Worm (Caenorhabditis elegans) whole organism, mixed stage, embryonic: Measurements from ENCODE around the gene F54E2.9.

Source experiments
- M03D4.4 ChIP-seq: sonication (generic microtip); optimal IDR thresholded peaks from 2 replicates; lab custom pipeline; 2017; ENCODE audit warnings: mild to moderate bottlenecking, missing genetic modification characterization, missing compliant biosample characterization
- blmp-1 ChIP-seq: fragments of 150-350 bp; optimal IDR thresholded peaks from 2 replicates; lab custom pipeline; 2014; ENCODE audit warnings: missing biosample characterization, missing genetic modification characterization
- ceh-39 ChIP-seq: fragments of 150-350 bp; optimal IDR thresholded peaks from 2 replicates; lab custom pipeline; 2014; ENCODE audit warnings: missing biosample characterization, missing genetic modification characterization
- ceh-43 ChIP-seq: fragments of 200-800 bp; sonication (Bioruptor generic); optimal IDR thresholded peaks from 2 replicates; lab custom pipeline; 2018; ENCODE audit warnings: mild to moderate bottlenecking, missing genetic modification characterization, moderate library complexity, missing compliant biosample characterization
- ceh-83 ChIP-seq: fragments of 200-800 bp; sonication (Bioruptor generic); optimal IDR thresholded peaks from 2 replicates; lab custom pipeline; 2018; ENCODE audit warnings: mild to moderate bottlenecking, missing genetic modification characterization, missing compliant biosample characterization
- ces-1 ChIP-seq: fragments of 150-350 bp; optimal IDR thresholded peaks from 2 replicates; lab custom pipeline; 2014; ENCODE audit warnings: missing biosample characterization, missing genetic modification reagents, missing genetic modification characterization
- cnd-1 ChIP-seq: fragments of 200-800 bp; sonication (Bioruptor generic); optimal IDR thresholded peaks from 2 replicates; lab custom pipeline; 2018; ENCODE audit warnings: mild to moderate bottlenecking, missing genetic modification characterization, missing compliant biosample characterization
- drap-1 ChIP-seq: fragments of 200-800 bp; sonication (Bioruptor generic); optimal IDR thresholded peaks from 3 replicates; lab custom pipeline; 2018; ENCODE audit warnings: mild to moderate bottlenecking, missing genetic modification characterization, missing compliant biosample characterization
- elt-3 ChIP-seq: fragments of 150-350 bp; optimal IDR thresholded peaks from 2 replicates; lab custom pipeline; 2014; ENCODE audit warnings: missing biosample characterization, missing genetic modification characterization
- flh-1 ChIP-seq: fragments of 200-800 bp; sonication (Bioruptor generic); optimal IDR thresholded peaks from 2 replicates; lab custom pipeline; 2018; ENCODE audit warnings: mild to moderate bottlenecking, missing genetic modification characterization, moderate library complexity, missing compliant biosample characterization
- ham-2 ChIP-seq: fragments of 200-800 bp; sonication (Bioruptor generic); optimal IDR thresholded peaks from 2 replicates; lab custom pipeline; 2018; ENCODE audit warnings: mild to moderate bottlenecking, missing genetic modification characterization, missing compliant biosample characterization
- hlh-1 ChIP-seq: fragments of 150-350 bp; optimal IDR thresholded peaks from 2 replicates; lab custom pipeline; 2014; ENCODE audit warnings: missing biosample characterization, missing genetic modification reagents, missing genetic modification characterization
- lin-13 ChIP-seq: fragments of 150-350 bp; optimal IDR thresholded peaks from 2 replicates; lab custom pipeline; 2014; ENCODE audit warnings: missing biosample characterization, missing genetic modification characterization
- lin-32 ChIP-seq: fragments of 200-800 bp; sonication (Bioruptor generic); optimal IDR thresholded peaks from 2 replicates; lab custom pipeline; 2018; ENCODE audit warnings: mild to moderate bottlenecking, missing genetic modification characterization, missing compliant biosample characterization
- mab-5 ChIP-seq: fragments of 150-350 bp; optimal IDR thresholded peaks from 2 replicates; lab custom pipeline; 2014; ENCODE audit warnings: missing biosample characterization, missing genetic modification characterization
- mep-1 ChIP-seq: fragments of 150-350 bp; optimal IDR thresholded peaks from 2 replicates; lab custom pipeline; 2017; ENCODE audit warnings: missing biosample characterization, missing genetic modification reagents, missing genetic modification characterization, inconsistent platforms
- mls-2 ChIP-seq: sonication (generic microtip); optimal IDR thresholded peaks from 2 replicates; lab custom pipeline; 2016; ENCODE audit warnings: mild to moderate bottlenecking, missing genetic modification characterization, moderate library complexity, missing compliant biosample characterization
- nhr-12 ChIP-seq: fragments of 150-350 bp; optimal IDR thresholded peaks from 2 replicates; lab custom pipeline; 2014; ENCODE audit warnings: missing biosample characterization, missing genetic modification characterization
- nhr-237 ChIP-seq: fragments of 150-350 bp; optimal IDR thresholded peaks from 2 replicates; lab custom pipeline; 2014; ENCODE audit warnings: missing biosample characterization, missing genetic modification characterization
- nhr-28 ChIP-seq: fragments of 150-350 bp; optimal IDR thresholded peaks from 2 replicates; lab custom pipeline; 2014; ENCODE audit warnings: missing biosample characterization, missing genetic modification characterization
- nhr-76 ChIP-seq: sonication (generic microtip); optimal IDR thresholded peaks from 2 replicates; lab custom pipeline; 2017; ENCODE audit warnings: missing biosample characterization, missing genetic modification characterization
- pha-4 ChIP-seq: fragments of 150-350 bp; optimal IDR thresholded peaks from 2 replicates; lab custom pipeline; 2018; ENCODE audit warnings: missing biosample characterization, missing genetic modification reagents, missing genetic modification characterization
- sem-2 ChIP-seq: fragments of 200-800 bp; sonication (Bioruptor generic); optimal IDR thresholded peaks from 2 replicates; lab custom pipeline; 2018; ENCODE audit warnings: mild to moderate bottlenecking, missing genetic modification characterization, missing compliant biosample characterization
- snpc-4 ChIP-seq: fragments of 150-350 bp; optimal IDR thresholded peaks from 2 replicates; lab custom pipeline; 2014; ENCODE audit warnings: missing biosample characterization, missing genetic modification characterization
- sptf-1 ChIP-seq: sonication (generic microtip); optimal IDR thresholded peaks from 2 replicates; lab custom pipeline; 2017; ENCODE audit warnings: mild to moderate bottlenecking, missing genetic modification characterization, moderate library complexity, missing compliant biosample characterization
- tbx-8 ChIP-seq: fragments of 200-800 bp; sonication (Bioruptor generic); optimal IDR thresholded peaks from 2 replicates; lab custom pipeline; 2018; ENCODE audit warnings: mild to moderate bottlenecking, missing genetic modification characterization, moderate library complexity, missing compliant biosample characterization
- unc-120 ChIP-seq: sonication (generic microtip); optimal IDR thresholded peaks from 2 replicates; lab custom pipeline; 2017; ENCODE audit warnings: missing genetic modification characterization, missing compliant biosample characterization; ENCODE audit not compliant: poor library complexity, severe bottlenecking
- unc-62 ChIP-seq: fragments of 150-350 bp; optimal IDR thresholded peaks from 2 replicates; lab custom pipeline; 2014; ENCODE audit warnings: missing biosample characterization, missing genetic modification reagents, missing genetic modification characterization
- zip-8 ChIP-seq: fragments of 150-350 bp; optimal IDR thresholded peaks from 2 replicates; lab custom pipeline; 2014; ENCODE audit warnings: missing biosample characterization, missing genetic modification characterization

The F54E2.9 gene

ce11 chrV:2813856-2814255 lies at the start of gene F54E2.9:
TSS of gene F54E2.9 (minus strand) at chrV:2813987.
- TF ChIP-seq sptf-1 (tag; lab: Kevin White, UChicago) (no peak), ceh-43 (GFP tag; lab: Kevin White, UChicago) (no peak), mep-1 (no peak), ceh-39 (tag; lab: Kevin White, UChicago) (no peak), zip-8 (tag; lab: Kevin White, UChicago) (no peak), mls-2 (tag; lab: Kevin White, UChicago) (no peak)
- TF ChIP-seq, all 35 proteins: peak for 0

ce11 chrV:2863033-2863432 lies 49.2 kb upstream of the F54E2.9 start, which contains the start of gene srh-272:
TSS of gene srh-272 (plus strand) at chrV:2863333.
- TF ChIP-seq mab-5 (no peak), tbx-8 (GFP tag; lab: Kevin White, UChicago) (no peak), unc-62 (no peak)

- no peak for TF ChIP-seq ham-2
- no peak for TF ChIP-seq nhr-237 (tag; lab: Kevin White, UChicago)
- TF ChIP-seq elt-3 (tag; lab: Kevin White, UChicago): no peak
- TF ChIP-seq drap-1 (GFP tag; lab: Kevin White, UChicago): no peak
- no peak for TF ChIP-seq ceh-39 (tag; lab: Kevin White, UChicago)
- no peak for TF ChIP-seq sem-2 (GFP tag; lab: Kevin White, UChicago)
- TF ChIP-seq snpc-4: no peak
- no peak for TF ChIP-seq blmp-1
- no peak for TF ChIP-seq mab-5
- TF ChIP-seq nhr-12 (tag; lab: Kevin White, UChicago): no peak
- no peak for TF ChIP-seq tbx-8 (GFP tag; lab: Kevin White, UChicago)
- TF ChIP-seq flh-1 (GFP tag; lab: Kevin White, UChicago): no peak
- no peak for TF ChIP-seq lin-32
- TF ChIP-seq ces-1 (GFP tag; lab: Kevin White, UChicago): no peak
- TF ChIP-seq zip-8 (tag; lab: Kevin White, UChicago): no peak
Observed at ce11 chrV:2861505-2861904, 47.7 kb upstream of the F54E2.9 start, which contains the start of gene srh-270. TSS of gene srh-270 (minus strand) at chrV:2861605.

ce11 chrV:2859738-2860137 lies 46.0 kb upstream of the F54E2.9 start, which contains the start of gene srj-54:
TSS of gene srj-54 (minus strand) at chrV:2859838.
- TF ChIP-seq nhr-12 (tag; lab: Kevin White, UChicago) (no peak), nhr-76 (tag; lab: Kevin White, UChicago) (no peak), snpc-4 (no peak), drap-1 (GFP tag; lab: Kevin White, UChicago) (no peak), nhr-237 (tag; lab: Kevin White, UChicago) (no peak), unc-120 (tag; lab: Kevin White, UChicago) (no peak), mab-5 (no peak), mls-2 (tag; lab: Kevin White, UChicago) (no peak), hlh-1 (no peak)

ce11 chrV:2857842-2858241 lies 44.1 kb upstream of the F54E2.9 start, which contains the start of gene srj-55:
TSS of gene srj-55 (minus strand) at chrV:2857942.
- TF ChIP-seq ham-2 (no peak), hlh-1 (no peak), lin-13 (tag; lab: Kevin White, UChicago) (no peak), ceh-43 (GFP tag; lab: Kevin White, UChicago) (no peak), mls-2 (tag; lab: Kevin White, UChicago) (no peak), ceh-39 (tag; lab: Kevin White, UChicago) (no peak), blmp-1 (no peak), flh-1 (GFP tag; lab: Kevin White, UChicago) (no peak), nhr-76 (tag; lab: Kevin White, UChicago) (no peak), drap-1 (GFP tag; lab: Kevin White, UChicago) (no peak)

- no peak for TF ChIP-seq nhr-28 (tag; lab: Kevin White, UChicago)
- TF ChIP-seq tbx-8 (GFP tag; lab: Kevin White, UChicago): no peak
- TF ChIP-seq M03D4.4 (tag; lab: Kevin White, UChicago): no peak
- no peak for TF ChIP-seq ceh-83
- no peak for TF ChIP-seq hlh-1
- TF ChIP-seq blmp-1: no peak
- TF ChIP-seq mab-5: no peak
- TF ChIP-seq lin-13 (tag; lab: Kevin White, UChicago): no peak
Observed at ce11 chrV:2855473-2855872, 41.7 kb upstream of the F54E2.9 start, which contains the start of gene srj-57. TSS of gene srj-57 (minus strand) at chrV:2855573.

- TF ChIP-seq drap-1 (GFP tag; lab: Kevin White, UChicago): no peak
- TF ChIP-seq mab-5: no peak
- TF ChIP-seq ceh-43 (GFP tag; lab: Kevin White, UChicago): no peak
- TF ChIP-seq ham-2: no peak
- TF ChIP-seq snpc-4: no peak
- no peak for TF ChIP-seq unc-62
- TF ChIP-seq M03D4.4 (tag; lab: Kevin White, UChicago): no peak
- no peak for TF ChIP-seq ceh-83
- TF ChIP-seq cnd-1 (tag; lab: Kevin White, UChicago): no peak
- no peak for TF ChIP-seq nhr-28 (tag; lab: Kevin White, UChicago)
- TF ChIP-seq sem-2 (GFP tag; lab: Kevin White, UChicago): no peak
- TF ChIP-seq zip-8 (tag; lab: Kevin White, UChicago): no peak
- TF ChIP-seq pha-4 (tag; lab: Kevin White, UChicago): no peak
Observed at ce11 chrV:2849071-2849470, 35.3 kb upstream of the F54E2.9 start, which contains the start of gene ugt-53. TSS of gene ugt-53 (plus strand) at chrV:2849343.
